Worm (Caenorhabditis elegans) whole organism, early embryonic: ENCODE measurements around the gene C46H3.2.

Experiments
- ama-1 ChIP-seq: fragments of 150-350 bp; optimal IDR thresholded peaks from 2 replicates; lab custom pipeline; 2014
- ceh-36 ChIP-seq: sonication (generic microtip); optimal IDR thresholded peaks from 2 replicates; lab custom pipeline; 2016; ENCODE audit warnings: missing genetic modification characterization, inconsistent platforms, missing compliant biosample characterization
- ets-7 ChIP-seq: sonication (generic microtip); optimal IDR thresholded peaks from 2 replicates; lab custom pipeline; 2016; ENCODE audit warnings: missing genotype, missing genetic modification characterization, missing compliant biosample characterization
- flt-1 ChIP-seq: fragments of 200-800 bp; sonication (Bioruptor generic); IDR thresholded peaks from 2 replicates; pipeline ENCODE4 v1.3.6; 2022; ENCODE audit warnings: missing genetic modification characterization, missing compliant biosample characterization
- hmg-4 ChIP-seq: fragments of 200-800 bp; sonication (Bioruptor generic); optimal IDR thresholded peaks from 2 replicates; lab custom pipeline; 2018; ENCODE audit warnings: mild to moderate bottlenecking, missing genetic modification characterization, missing compliant biosample characterization
- sea-1 ChIP-seq: fragments of 200-800 bp; sonication (Bioruptor generic); conservative IDR thresholded peaks from 2 replicates; pipeline ENCODE4 v1.3.6; 2022; ENCODE audit warnings: missing genetic modification characterization, missing compliant biosample characterization
- tbx-37 ChIP-seq: fragments of 200-800 bp; sonication (Bioruptor generic); conservative IDR thresholded peaks from 2 replicates; pipeline ENCODE4 v1.3.6; 2022; ENCODE audit warnings: missing genetic modification reagents, missing genetic modification characterization, missing compliant biosample characterization

ce11 chrX:1245717-1246116, 15.2 kb upstream of the C46H3.2 start, which contains the start of gene tsp-9:
- no peak for TF ChIP-seq ets-7 (tag; lab: Kevin White, UChicago)
- no peak for TF ChIP-seq ama-1
- TF ChIP-seq sea-1 (GFP tag; lab: Robert Waterston, UW), result no peak
- TF ChIP-seq flt-1 (GFP tag; lab: Robert Waterston, UW), result no peak
- no peak for TF ChIP-seq hmg-4 (GFP tag; lab: Kevin White, UChicago)
- no peak for TF ChIP-seq tbx-37 (GFP tag; lab: Robert Waterston, UW)
- no peak for TF ChIP-seq ceh-36 (tag; lab: Kevin White, UChicago)
